Fruit fly (Drosophila melanogaster): Measurements from ENCODE around the gene CG11369.
A peak's percentile ranks its signal among the peaks of the same experiment; 100 is the strongest.

Gene CG11369

dm6 chrX:7553446-7553845 is 20.6 kb upstream of the CG11369 start (continued):
- TF ChIP-seq PHDP (tag; optimal IDR thresholded peaks at IDR 0.05) (peak; percentile 47), ara (GFP tag; IDR thresholded peaks at IDR 0.05) (peak; percentile 46; the same call in 1 of the 2 replicates), CG14050 (GFP tag; IDR thresholded peaks at IDR 0.05) (no peak), usp (GFP tag; optimal IDR thresholded peaks at IDR 0.05) (no peak), nmo (GFP tag; optimal IDR thresholded peaks at IDR 0.05) (no peak), CG17802 (tag; optimal IDR thresholded peaks at IDR 0.05) (no peak), sens-2 (GFP tag; IDR thresholded peaks at IDR 0.05) (no peak), dmrt99B (tag; optimal IDR thresholded peaks at IDR 0.05) (peak; percentile 24), Abd-B (GFP tag; optimal IDR thresholded peaks at IDR 0.05) (no peak), CG3847 (GFP tag; IDR thresholded peaks at IDR 0.05) (no peak), dmrt11E (tag; optimal IDR thresholded peaks at IDR 0.05) (peak; percentile 69), ken (GFP tag; IDR thresholded peaks at IDR 0.05) (no peak), ftz-f1 (GFP tag; optimal IDR thresholded peaks at IDR 0.05) (no peak), CG7271 (tag; optimal IDR thresholded peaks at IDR 0.05) (no peak), CG2712 (tag; optimal IDR thresholded peaks at IDR 0.05) (peak; percentile 28), CG17912 (GFP tag; optimal IDR thresholded peaks at IDR 0.05) (no peak), zf30C (GFP tag; optimal IDR thresholded peaks at IDR 0.05) (no peak), Gug (GFP tag; IDR thresholded peaks at IDR 0.05) (no peak), CG2120 (GFP tag; optimal IDR thresholded peaks at IDR 0.05) (no peak), Hr78 (GFP tag; optimal IDR thresholded peaks at IDR 0.05) (peak in 1 of 2 experiments; percentile 65), run (tag; optimal IDR thresholded peaks at IDR 0.05) (no peak), CG34224 (GFP tag; IDR thresholded peaks at IDR 0.05; ENCODE audit: partially characterized antibody) (no peak), pfk (GFP tag; optimal IDR thresholded peaks at IDR 0.05) (no peak), sr (GFP tag; IDR thresholded peaks at IDR 0.05) (peak; percentile 54; the same call in 2 of the 3 replicates), CG15479 (GFP tag; optimal IDR thresholded peaks at IDR 0.05) (peak; percentile 13), Kr (GFP tag; optimal IDR thresholded peaks at IDR 0.05) (peak; percentile 84), inv (GFP tag; IDR thresholded peaks at IDR 0.05; ENCODE audit: partially characterized antibody) (no peak), ERR (GFP tag; optimal IDR thresholded peaks at IDR 0.05) (no peak), bcd (GFP tag; optimal IDR thresholded peaks at IDR 0.05) (no peak), prd (optimal IDR thresholded peaks at IDR 0.05) (no peak), prd (GFP tag; IDR thresholded peaks at IDR 0.05) (no peak), bowl (GFP tag; IDR thresholded peaks at IDR 0.05) (no peak), Xrp1 (GFP tag; IDR thresholded peaks at IDR 0.05) (peak; percentile 69), br (optimal IDR thresholded peaks at IDR 0.05) (no peak), Six4 (GFP tag; optimal IDR thresholded peaks at IDR 0.05) (no peak), tup (GFP tag; optimal IDR thresholded peaks at IDR 0.05) (no peak), eve (GFP tag; optimal IDR thresholded peaks at IDR 0.05) (no peak), CG33213 (GFP tag; optimal IDR thresholded peaks at IDR 0.05) (no peak), tin (GFP tag; optimal IDR thresholded peaks at IDR 0.05) (no peak), CG34376 (GFP tag; optimal IDR thresholded peaks at IDR 0.05) (no peak), CG3065 (GFP tag; optimal IDR thresholded peaks at IDR 0.05) (peak; percentile 62), so (GFP tag; IDR thresholded peaks at IDR 0.05) (peak; percentile 67; the same call in 2 of the 3 replicates), B-H2 (GFP tag; optimal IDR thresholded peaks at IDR 0.05) (no peak), phol (tag; optimal IDR thresholded peaks at IDR 0.05) (no peak), ase (GFP tag; IDR thresholded peaks at IDR 0.05) (no peak), Fer3 (tag; optimal IDR thresholded peaks at IDR 0.05) (no peak), rib (GFP tag; IDR thresholded peaks at IDR 0.05) (no peak), Usf (GFP tag; optimal IDR thresholded peaks at IDR 0.05) (no peak), trh (GFP tag; optimal IDR thresholded peaks at IDR 0.05) (peak; percentile 12), zfh2 (GFP tag; optimal IDR thresholded peaks at IDR 0.05) (no peak), CG13624 (GFP tag; optimal IDR thresholded peaks at IDR 0.05) (no peak), CG12299 (tag; optimal IDR thresholded peaks at IDR 0.05) (no peak), CG17612 (GFP tag; IDR thresholded peaks at IDR 0.05) (no peak)
